Fruit fly (Drosophila melanogaster): Measurements from ENCODE around the gene CG16972.

The CG16972 gene

dm6 chr2L:13202960-13203436, at the start of gene CG16972:
TSS of gene CG16972 (minus strand) at chr2L:13203295.
- TF ChIP-seq Clk (GFP tag; optimal IDR thresholded peaks at IDR 0.05) (peak; percentile 0), CG33017 (tag; optimal IDR thresholded peaks at IDR 0.05) (no peak), CG14711 (tag; optimal IDR thresholded peaks at IDR 0.05) (peak; percentile 67), tj (GFP tag; optimal IDR thresholded peaks at IDR 0.05) (no peak), bab1 (GFP tag; optimal IDR thresholded peaks at IDR 0.05) (peak; percentile 41), cnc (optimal IDR thresholded peaks at IDR 0.05) (no peak), CG7045 (GFP tag; optimal IDR thresholded peaks at IDR 0.05) (peak; percentile 35), Mnt (GFP tag; optimal IDR thresholded peaks at IDR 0.05) (no peak), ovo (GFP tag; optimal IDR thresholded peaks at IDR 0.05) (peak; percentile 33), Hr96 (GFP tag; optimal IDR thresholded peaks at IDR 0.05) (no peak), CG11617 (GFP tag; optimal IDR thresholded peaks at IDR 0.05) (peak; percentile 55), CG7101 (tag; optimal IDR thresholded peaks at IDR 0.05) (no peak)

- no peak for TF ChIP-seq kay (GFP tag; ENCODE audit: borderline replicate concordance)
- no peak for TF ChIP-seq CG33017 (tag; optimal IDR thresholded peaks at IDR 0.05)
- TF ChIP-seq bab1 (GFP tag; optimal IDR thresholded peaks at IDR 0.05): no peak
- TF ChIP-seq cic (GFP tag; optimal IDR thresholded peaks at IDR 0.05): no peak
- no peak for TF ChIP-seq Hr96 (GFP tag; optimal IDR thresholded peaks at IDR 0.05)
- no peak for TF ChIP-seq toe (GFP tag; optimal IDR thresholded peaks at IDR 0.05)
- no peak for TF ChIP-seq CG1620 (GFP tag; optimal IDR thresholded peaks at IDR 0.05)
- no peak for TF ChIP-seq pad (GFP tag; optimal IDR thresholded peaks at IDR 0.05)
- TF ChIP-seq CG7045 (GFP tag; optimal IDR thresholded peaks at IDR 0.05): no peak
- TF ChIP-seq Mnt (GFP tag; optimal IDR thresholded peaks at IDR 0.05): no peak
- TF ChIP-seq CG12768 (GFP tag; optimal IDR thresholded peaks at IDR 0.05): no peak
- no peak for TF ChIP-seq Clk (GFP tag; optimal IDR thresholded peaks at IDR 0.05)
These were observed 48.1 kb upstream of the CG16972 start for dm6 chr2L:13251167-13251566.

dm6 chr2L:13245855-13246645, 43.0 kb upstream of the CG16972 start, which contains the start of gene CG16820:
TSS of gene CG16820 (plus strand) at chr2L:13246232.
- TF ChIP-seq kay (GFP tag; ENCODE audit: borderline replicate concordance) (peak; percentile 24), CG14711 (tag; optimal IDR thresholded peaks at IDR 0.05) (no peak), toe (GFP tag; optimal IDR thresholded peaks at IDR 0.05) (no peak)

- TF ChIP-seq kay (GFP tag; ENCODE audit: borderline replicate concordance) (no peak), CG12768 (GFP tag; optimal IDR thresholded peaks at IDR 0.05) (no peak), tj (GFP tag; optimal IDR thresholded peaks at IDR 0.05) (no peak), CG11617 (GFP tag; optimal IDR thresholded peaks at IDR 0.05) (no peak), pad (GFP tag; optimal IDR thresholded peaks at IDR 0.05) (no peak), cnc (optimal IDR thresholded peaks at IDR 0.05) (no peak)
These were observed 41.7 kb upstream of the CG16972 start for dm6 chr2L:13244759-13245308.

- TF ChIP-seq kay (GFP tag; ENCODE audit: borderline replicate concordance) (peak; percentile 45), ovo (GFP tag; optimal IDR thresholded peaks at IDR 0.05) (no peak)
These were observed 36.6 kb upstream of the CG16972 start, which contains the start of gene Jhbp13 for dm6 chr2L:13239689-13240088. TSS of gene Jhbp13 (plus strand) at chr2L:13239989.

dm6 chr2L:13236194-13236593, 33.1 kb upstream of the CG16972 start, which contains the start of gene Jhbp14:
TSS of gene Jhbp14 (plus strand) at chr2L:13236494.
- no peak for TF ChIP-seq Mnt (GFP tag; optimal IDR thresholded peaks at IDR 0.05)
- no peak for TF ChIP-seq Crg-1 (GFP tag; optimal IDR thresholded peaks at IDR 0.05)
- no peak for TF ChIP-seq pad (GFP tag; optimal IDR thresholded peaks at IDR 0.05)
- no peak for TF ChIP-seq CG7045 (GFP tag; optimal IDR thresholded peaks at IDR 0.05)
- no peak for TF ChIP-seq kay (GFP tag; ENCODE audit: borderline replicate concordance)
- TF ChIP-seq CG33017 (tag; optimal IDR thresholded peaks at IDR 0.05): no peak
- no peak for TF ChIP-seq CG11617 (GFP tag; optimal IDR thresholded peaks at IDR 0.05)
- TF ChIP-seq CG12768 (GFP tag; optimal IDR thresholded peaks at IDR 0.05): no peak
- no peak for TF ChIP-seq bab1 (GFP tag; optimal IDR thresholded peaks at IDR 0.05)
- no peak for TF ChIP-seq ovo (GFP tag; optimal IDR thresholded peaks at IDR 0.05)
- no peak for TF ChIP-seq CG1620 (GFP tag; optimal IDR thresholded peaks at IDR 0.05)
- no peak for TF ChIP-seq toe (GFP tag; optimal IDR thresholded peaks at IDR 0.05)
- no peak for TF ChIP-seq Hr96 (GFP tag; optimal IDR thresholded peaks at IDR 0.05)
- TF ChIP-seq CG7101 (tag; optimal IDR thresholded peaks at IDR 0.05): no peak
- TF ChIP-seq Clk (GFP tag; optimal IDR thresholded peaks at IDR 0.05): no peak
- no peak for TF ChIP-seq CG14711 (tag; optimal IDR thresholded peaks at IDR 0.05)
- no peak for TF ChIP-seq CG5204 (GFP tag; optimal IDR thresholded peaks at IDR 0.05)
- no peak for TF ChIP-seq cnc (optimal IDR thresholded peaks at IDR 0.05)
- TF ChIP-seq tj (GFP tag; optimal IDR thresholded peaks at IDR 0.05): no peak

Measured in whole organism, adult.